Worm (Caenorhabditis elegans): ENCODE measurements around the gene sre-36.

ce11 chrV:16445676-16446075 lies 46.2 kb downstream of the sre-36 start, which contains the start of gene T08G3.6:
- TF ChIP-seq unc-55 (GFP tag; optimal IDR thresholded peaks at IDR 0.05) = no peak
- no peak for TF ChIP-seq odd-2 (tag; optimal IDR thresholded peaks at IDR 0.05)
- no peak for TF ChIP-seq ceh-19 (GFP tag; optimal IDR thresholded peaks at IDR 0.05)
- no peak for TF ChIP-seq unc-42 (tag; optimal IDR thresholded peaks at IDR 0.05)
